Fruit fly (Drosophila melanogaster): ENCODE results near the gene amx.

The amx gene

dm6 chrX:9255964-9256520 lies 8.9 kb upstream of the amx start, which contains the start of gene ric8a (continued):
- TF ChIP-seq Optix (GFP tag; IDR thresholded peaks at IDR 0.05) (no peak), tll (GFP tag; optimal IDR thresholded peaks at IDR 0.05) (no peak), grn (GFP tag; optimal IDR thresholded peaks at IDR 0.05) (no peak), CG1603 (tag; optimal IDR thresholded peaks at IDR 0.05) (no peak), CG5245 (GFP tag; optimal IDR thresholded peaks at IDR 0.05) (no peak), CG32772 (GFP tag; IDR thresholded peaks at IDR 0.05) (no peak), CG9817 (tag; optimal IDR thresholded peaks at IDR 0.05) (peak; percentile 13), CG4424 (GFP tag; optimal IDR thresholded peaks at IDR 0.05) (no peak), H2.0 (GFP tag; IDR thresholded peaks at IDR 0.05) (no peak), gcm2 (GFP tag; optimal IDR thresholded peaks at IDR 0.05) (no peak), Nf-YA (GFP tag; IDR thresholded peaks at IDR 0.05) (no peak), jigr1 (GFP tag; IDR thresholded peaks at IDR 0.05) (no peak; the same call in 2 of the 3 replicates), ash1 (GFP tag; optimal IDR thresholded peaks at IDR 0.05) (no peak), Awh (GFP tag; IDR thresholded peaks at IDR 0.05) (no peak), Hey (tag; optimal IDR thresholded peaks at IDR 0.05) (no peak), nau (GFP tag; optimal IDR thresholded peaks at IDR 0.05) (no peak), CG18476 (GFP tag; optimal IDR thresholded peaks at IDR 0.05) (no peak), ind (GFP tag; optimal IDR thresholded peaks at IDR 0.05) (no peak), Camta (GFP tag; optimal IDR thresholded peaks at IDR 0.05) (no peak), dysf (GFP tag; IDR thresholded peaks at IDR 0.05) (no peak), CG15514 (GFP tag; optimal IDR thresholded peaks at IDR 0.05) (peak; percentile 37), CG12155 (GFP tag; optimal IDR thresholded peaks at IDR 0.05) (no peak), CG12219 (GFP tag; optimal IDR thresholded peaks at IDR 0.05) (no peak), sc (optimal IDR thresholded peaks at IDR 0.05) (no peak), sc (GFP tag; optimal IDR thresholded peaks at IDR 0.05) (no peak), pzg (GFP tag; optimal IDR thresholded peaks at IDR 0.05) (peak; percentile 54), chif (GFP tag; optimal IDR thresholded peaks at IDR 0.05) (no peak), zen2 (GFP tag; IDR thresholded peaks at IDR 0.05; ENCODE audit: partially characterized antibody) (peak; percentile 60; the same call in 1 of the 3 replicates), Dfd (GFP tag; optimal IDR thresholded peaks at IDR 0.05) (no peak), CG17359 (tag; optimal IDR thresholded peaks at IDR 0.05) (no peak), Gsc (GFP tag; IDR thresholded peaks at IDR 0.05) (no peak), CG8290 (GFP tag; optimal IDR thresholded peaks at IDR 0.05) (peak; percentile 29), CG8290 (tag; optimal IDR thresholded peaks at IDR 0.05) (no peak), exex (tag; optimal IDR thresholded peaks at IDR 0.05) (no peak), CG17328 (GFP tag; IDR thresholded peaks at IDR 0.05) (no peak), abd-A (tag; optimal IDR thresholded peaks at IDR 0.05) (no peak), Aef1 (GFP tag; IDR thresholded peaks at IDR 0.05) (0 out of 3 replicates have a peak, but pooled peaks have one; percentile 17), YL-1 (GFP tag; optimal IDR thresholded peaks at IDR 0.05) (peak; percentile 37), dati (GFP tag; IDR thresholded peaks at IDR 0.05) (no peak), Xrp1 (GFP tag; IDR thresholded peaks at IDR 0.05) (no peak), CG7987 (GFP tag; optimal IDR thresholded peaks at IDR 0.05) (no peak), CG3407 (GFP tag; optimal IDR thresholded peaks at IDR 0.05) (no peak), GATAe (GFP tag; conservative IDR thresholded peaks at IDR 0.05) (no peak), fru (optimal IDR thresholded peaks at IDR 0.05) (no peak), CG11696 (GFP tag; IDR thresholded peaks at IDR 0.05) (no peak), CG6272 (GFP tag; IDR thresholded peaks at IDR 0.05) (no peak), otp (GFP tag; IDR thresholded peaks at IDR 0.05) (no peak), CG13894 (tag; optimal IDR thresholded peaks at IDR 0.05) (no peak), disco-r (GFP tag; optimal IDR thresholded peaks at IDR 0.05) (no peak), CG32532 (GFP tag; IDR thresholded peaks at IDR 0.05) (peak; percentile 43; the same call in 1 of the 2 replicates), CG11456 (GFP tag; IDR thresholded peaks at IDR 0.05) (no peak), Bteb2 (GFP tag; optimal IDR thresholded peaks at IDR 0.05) (no peak), salm (tag; optimal IDR thresholded peaks at IDR 0.05) (no peak)

Data from whole organism, embryonic.